Worm (Caenorhabditis elegans) whole organism, L4 larva: ENCODE results near the gene C34D10.5.
A peak's percentile ranks its signal among the peaks of the same experiment; 100 is the strongest.

ENCODE experiments used
- D1046.2 ChIP-seq: fragments of 200-800 bp; sonication (Bioruptor generic); IDR thresholded peaks from 2 replicates; pipeline ENCODE4 v1.3.6; 2022; ENCODE audit warnings: missing genetic modification characterization, missing compliant biosample characterization
- F26F4.8 ChIP-seq: fragments of 200-800 bp; sonication (Bioruptor generic); conservative IDR thresholded peaks from 2 replicates; pipeline ENCODE4 v1.3.6; 2022; ENCODE audit warnings: missing genetic modification characterization, missing compliant biosample characterization
- F49E8.2 ChIP-seq: sonication (generic microtip); optimal IDR thresholded peaks from 2 replicates; lab custom pipeline; 2016; ENCODE audit warnings: missing compliant biosample characterization, mild to moderate bottlenecking, missing genetic modification characterization, borderline replicate concordance
- R02D3.7 ChIP-seq: fragments of 150-350 bp; sonication (generic microtip); optimal IDR thresholded peaks from 3 replicates; lab custom pipeline; 2014; ENCODE audit warnings: missing biosample characterization, missing genetic modification characterization
- Y105C5A.15 ChIP-seq: fragments of 200-800 bp; sonication (Bioruptor generic); IDR thresholded peaks from 2 replicates; pipeline ENCODE4 v1.3.6; 2022; ENCODE audit warnings: missing genetic modification characterization, missing compliant biosample characterization
- Y5F2A.4 ChIP-seq: fragments of 200-800 bp; sonication (Bioruptor generic); optimal IDR thresholded peaks from 2 replicates; lab custom pipeline; 2018; ENCODE audit warnings: mild to moderate bottlenecking, missing genetic modification characterization, missing compliant biosample characterization
- Y75B8A.6 ChIP-seq: fragments of 200-800 bp; sonication (Bioruptor generic); IDR thresholded peaks from 2 replicates; pipeline ENCODE4 v1.3.6; 2022; ENCODE audit warnings: missing genetic modification reagents, missing genetic modification characterization, missing compliant biosample characterization
- aly-2 ChIP-seq: sonication (generic microtip); optimal IDR thresholded peaks from 2 replicates; lab custom pipeline; 2018; ENCODE audit warnings: missing biosample characterization, missing genetic modification characterization
- ama-1 ChIP-seq: fragments of 150-350 bp; optimal IDR thresholded peaks from 2 replicates; lab custom pipeline; 2014; ENCODE audit warnings: inconsistent platforms, mixed read lengths
- attf-4 ChIP-seq: sonication (generic microtip); optimal IDR thresholded peaks from 3 replicates; lab custom pipeline; 2017; ENCODE audit warnings: missing biosample characterization, missing genetic modification characterization
- ceh-20 ChIP-seq: fragments of 200-800 bp; sonication (Bioruptor generic); IDR thresholded peaks from 2 replicates; pipeline ENCODE4 v1.3.6; 2022; ENCODE audit warnings: missing genetic modification reagents, missing genetic modification characterization, missing compliant biosample characterization
- ceh-28 ChIP-seq: fragments of 150-350 bp; optimal IDR thresholded peaks from 2 replicates; lab custom pipeline; 2014; ENCODE audit warnings: missing biosample characterization, missing genetic modification reagents, missing genetic modification characterization
- ceh-32 ChIP-seq: sonication (generic microtip); optimal IDR thresholded peaks from 2 replicates; lab custom pipeline; 2016; ENCODE audit warnings: mild to moderate bottlenecking, missing genetic modification characterization, missing compliant biosample characterization; ENCODE audit not compliant: poor library complexity
- ceh-62 ChIP-seq: sonication (generic microtip); optimal IDR thresholded peaks from 2 replicates; lab custom pipeline; 2017; ENCODE audit warnings: missing biosample characterization, missing genetic modification characterization
- ces-1 ChIP-seq: fragments of 150-350 bp; sonication (generic microtip); optimal IDR thresholded peaks from 4 replicates; lab custom pipeline; 2014; ENCODE audit warnings: missing biosample characterization, missing genetic modification reagents, missing genetic modification characterization
- cey-2 ChIP-seq: sonication (generic microtip); optimal IDR thresholded peaks from 3 replicates; lab custom pipeline; 2017; ENCODE audit warnings: missing genetic modification characterization, mild to moderate bottlenecking, missing compliant biosample characterization, antibody characterized with exemption, borderline replicate concordance; ENCODE audit not compliant: insufficient read depth
- ctbp-1 ChIP-seq: fragments of 200-800 bp; sonication (Bioruptor generic); IDR thresholded peaks from 2 replicates; pipeline ENCODE4 v1.3.6; 2022; ENCODE audit warnings: missing genetic modification reagents, missing genetic modification characterization, missing compliant biosample characterization
- daf-12 ChIP-seq: fragments of 150-350 bp; optimal IDR thresholded peaks from 2 replicates; lab custom pipeline; 2014; ENCODE audit warnings: missing biosample characterization, missing genetic modification reagents, missing genetic modification characterization
- daf-8 ChIP-seq: fragments of 200-800 bp; sonication (Bioruptor generic); IDR thresholded peaks from 2 replicates; pipeline ENCODE4 v1.3.6; 2022; ENCODE audit warnings: missing genetic modification characterization, missing compliant biosample characterization
- dmd-6 ChIP-seq: fragments of 200-800 bp; sonication (Bioruptor generic); IDR thresholded peaks from 2 replicates; pipeline ENCODE4 v1.3.6; 2022; ENCODE audit warnings: missing genetic modification reagents, missing genetic modification characterization, missing compliant biosample characterization
- dmd-8 ChIP-seq: fragments of 200-800 bp; sonication (Bioruptor generic); IDR thresholded peaks from 2 replicates; pipeline ENCODE4 v1.3.6; 2022; ENCODE audit warnings: missing genetic modification characterization, missing compliant biosample characterization
- dmd-9 ChIP-seq: fragments of 200-800 bp; sonication (Bioruptor generic); IDR thresholded peaks from 2 replicates; pipeline ENCODE4 v1.3.6; 2022; ENCODE audit warnings: missing genetic modification reagents, missing genetic modification characterization, missing compliant biosample characterization
- duxl-1 ChIP-seq: sonication (generic microtip); optimal IDR thresholded peaks from 2 replicates; lab custom pipeline; 2016; ENCODE audit warnings: mild to moderate bottlenecking, missing genetic modification characterization, moderate library complexity, missing compliant biosample characterization; ENCODE audit not compliant: poor library complexity
- egl-43 ChIP-seq: fragments of 200-800 bp; sonication (Bioruptor generic); IDR thresholded peaks from 2 replicates; pipeline ENCODE4 v1.3.6; 2022; ENCODE audit warnings: missing genetic modification reagents, missing genetic modification characterization, missing compliant biosample characterization
- fos-1 ChIP-seq: fragments of 150-350 bp; optimal IDR thresholded peaks from 2 replicates; lab custom pipeline; 2014; ENCODE audit warnings: missing biosample characterization, missing genetic modification characterization
- hlh-11 ChIP-seq: fragments of 200-800 bp; sonication (Bioruptor generic); optimal IDR thresholded peaks from 2 replicates; lab custom pipeline; 2018; ENCODE audit warnings: mild to moderate bottlenecking, missing genetic modification characterization, missing compliant biosample characterization
- hmg-1.1 ChIP-seq: fragments of 200-800 bp; sonication (Bioruptor generic); IDR thresholded peaks from 2 replicates; pipeline ENCODE4 v1.3.6; 2022; ENCODE audit warnings: missing genetic modification reagents, missing genetic modification characterization, missing compliant biosample characterization
- lin-15B ChIP-seq: fragments of 150-350 bp; sonication (generic microtip); optimal IDR thresholded peaks from 3 replicates; lab custom pipeline; 2014; ENCODE audit warnings: missing biosample characterization, missing genetic modification characterization
- lin-38 ChIP-seq: fragments of 200-800 bp; sonication (Bioruptor generic); IDR thresholded peaks from 2 replicates; pipeline ENCODE4 v1.3.6; 2022; ENCODE audit warnings: missing genetic modification reagents, missing genetic modification characterization, missing compliant biosample characterization
- lir-3 ChIP-seq: sonication (generic microtip); optimal IDR thresholded peaks from 2 replicates; lab custom pipeline; 2016; ENCODE audit warnings: mild to moderate bottlenecking, missing genetic modification characterization, missing compliant biosample characterization
- lsy-2 ChIP-seq, 2 experiments: fragments of 150-350 bp in 1 of 2; sonication (generic microtip) in 1 of 2; optimal IDR thresholded peaks; 2 replicates each; lab custom pipeline; 2014 to 2017; ENCODE audit warnings: missing biosample characterization in 2 of 2, missing genetic modification characterization in 2 of 2
- madf-5 ChIP-seq, 2 experiments: fragments of 200-800 bp; sonication (Bioruptor generic); IDR thresholded peaks; 2 replicates each; pipeline ENCODE4 v1.3.6; 2022; ENCODE audit warnings: missing compliant biosample characterization in 2 of 2, missing genetic modification characterization in 2 of 2
- madf-9 ChIP-seq: fragments of 200-800 bp; sonication (Bioruptor generic); conservative IDR thresholded peaks from 2 replicates; pipeline ENCODE4 v1.3.6; 2022; ENCODE audit warnings: missing genetic modification reagents, missing genetic modification characterization, missing compliant biosample characterization
- mdl-1 ChIP-seq, 2 experiments: fragments of 150-350 bp in 1 of 2; sonication (generic microtip) in 1 of 2; optimal IDR thresholded peaks; 2 replicates each; lab custom pipeline; 2014 to 2017; ENCODE audit warnings: missing biosample characterization in 2 of 2, missing genetic modification characterization in 2 of 2
- mes-2 ChIP-seq: sonication (generic microtip); optimal IDR thresholded peaks from 2 replicates; lab custom pipeline; 2016; ENCODE audit warnings: missing genotype, mild to moderate bottlenecking, missing genetic modification characterization, missing compliant biosample characterization; ENCODE audit not compliant: poor library complexity, severe bottlenecking
- nhr-102 ChIP-seq: sonication (generic microtip); optimal IDR thresholded peaks from 2 replicates; lab custom pipeline; 2016; ENCODE audit warnings: mild to moderate bottlenecking, missing genetic modification characterization, moderate library complexity, missing compliant biosample characterization
- nhr-237 ChIP-seq: sonication (generic microtip); optimal IDR thresholded peaks from 2 replicates; lab custom pipeline; 2017; ENCODE audit warnings: missing biosample characterization, missing genetic modification characterization
- nhr-25 ChIP-seq: sonication (generic microtip); optimal IDR thresholded peaks from 2 replicates; lab custom pipeline; 2017; ENCODE audit warnings: missing genetic modification characterization, mild to moderate bottlenecking, missing compliant biosample characterization, antibody characterized with exemption, moderate library complexity, borderline replicate concordance; ENCODE audit not compliant: insufficient read depth
- nhr-28 ChIP-seq: fragments of 150-350 bp; optimal IDR thresholded peaks from 2 replicates; lab custom pipeline; 2014; ENCODE audit warnings: missing biosample characterization, missing genetic modification characterization
- nhr-41 ChIP-seq: fragments of 200-800 bp; sonication (Bioruptor generic); IDR thresholded peaks from 2 replicates; pipeline ENCODE4 v1.3.6; 2022; ENCODE audit warnings: missing genetic modification reagents, missing genetic modification characterization, missing compliant biosample characterization
- nhr-42 ChIP-seq: fragments of 200-800 bp; sonication (Bioruptor generic); IDR thresholded peaks from 2 replicates; pipeline ENCODE4 v1.3.6; 2022; ENCODE audit warnings: missing genetic modification characterization, missing compliant biosample characterization
- pqm-1 ChIP-seq: sonication (generic microtip); optimal IDR thresholded peaks from 2 replicates; lab custom pipeline; 2017; ENCODE audit warnings: missing biosample characterization, missing genetic modification characterization
- snpc-4 ChIP-seq: fragments of 150-350 bp; optimal IDR thresholded peaks from 2 replicates; lab custom pipeline; 2014; ENCODE audit warnings: missing biosample characterization, missing genetic modification characterization
- unc-39 ChIP-seq: sonication (generic microtip); optimal IDR thresholded peaks from 2 replicates; lab custom pipeline; 2017; ENCODE audit warnings: missing biosample characterization, missing genetic modification characterization
- vab-7 ChIP-seq: fragments of 200-800 bp; sonication (Bioruptor generic); IDR thresholded peaks from 2 replicates; pipeline ENCODE4 v1.3.6; 2022; ENCODE audit warnings: missing genetic modification reagents, missing genetic modification characterization, missing compliant biosample characterization
- zag-1 ChIP-seq: fragments of 150-350 bp; optimal IDR thresholded peaks from 2 replicates; lab custom pipeline; 2014; ENCODE audit warnings: missing biosample characterization, missing genetic modification characterization
- zfp-2 ChIP-seq: sonication (generic microtip); optimal IDR thresholded peaks from 2 replicates; lab custom pipeline; 2016; ENCODE audit warnings: mild to moderate bottlenecking, missing genetic modification characterization, missing compliant biosample characterization
- zfp-3 ChIP-seq: fragments of 200-800 bp; sonication (Bioruptor generic); conservative IDR thresholded peaks from 2 replicates; pipeline ENCODE4 v1.3.6; 2022; ENCODE audit warnings: missing genetic modification reagents, missing genetic modification characterization, missing compliant biosample characterization
- zip-11 ChIP-seq: fragments of 200-800 bp; sonication (Bioruptor generic); IDR thresholded peaks from 2 replicates; pipeline ENCODE4 v1.3.6; 2022; ENCODE audit warnings: missing genetic modification characterization, missing compliant biosample characterization
- zip-2 ChIP-seq: fragments of 150-350 bp; optimal IDR thresholded peaks from 2 replicates; lab custom pipeline; 2014; ENCODE audit warnings: missing biosample characterization, missing genetic modification characterization
- ztf-7 ChIP-seq: fragments of 150-350 bp; optimal IDR thresholded peaks from 2 replicates; lab custom pipeline; 2014; ENCODE audit warnings: missing biosample characterization, missing genetic modification characterization

The C34D10.5 gene

DNA sequence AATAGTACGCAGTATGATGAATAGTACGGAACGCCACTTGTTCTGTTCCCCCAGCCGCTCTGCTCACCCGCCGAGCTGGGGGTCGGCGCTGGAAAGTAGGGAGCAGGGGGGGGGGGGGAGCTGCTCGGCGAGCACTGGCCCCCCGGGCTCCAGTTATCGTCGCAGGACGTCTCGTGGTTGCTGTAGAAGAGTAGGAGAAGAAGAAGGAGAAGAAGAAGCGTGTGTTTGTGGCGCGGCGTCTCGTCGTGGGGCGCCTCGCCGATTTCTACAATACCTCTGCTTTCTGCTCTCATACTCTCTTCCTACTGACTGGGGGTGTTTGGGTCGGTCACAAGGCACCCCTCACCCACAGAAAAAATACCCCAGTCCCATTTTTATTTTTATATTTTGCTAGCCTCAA is 522 bp upstream of the C34D10.5 start:
- TF ChIP-seq daf-12 (tag; lab: Kevin White, UChicago) (no peak), D1046.2 (peak; percentile 65; the same call in 1 of the 2 replicates), daf-8 (GFP tag; lab: Robert Waterston, UW) (no peak), nhr-41 (GFP tag; lab: Robert Waterston, UW) (no peak), ctbp-1 (peak; percentile 81), cey-2 (tag; lab: Kevin White, UChicago) (no peak), mes-2 (peak; percentile 59), aly-2 (tag; lab: Kevin White, UChicago) (no peak), mdl-1 (tag; optimal IDR thresholded peaks at IDR 0.05; lab: Kevin White, UChicago) (peak; percentile 7 to 50), fos-1 (tag; lab: Kevin White, UChicago) (no peak), ceh-20 (GFP tag; lab: Robert Waterston, UW) (peak; percentile 62; the same call in 1 of the 2 replicates), nhr-102 (tag; lab: Kevin White, UChicago) (no peak), vab-7 (GFP tag; lab: Robert Waterston, UW) (no peak), dmd-9 (GFP tag; lab: Robert Waterston, UW) (no peak), zip-2 (tag; lab: Kevin White, UChicago) (no peak), lin-38 (0 out of 2 replicates have a peak, but pooled peaks have one; percentile 24), egl-43 (peak; percentile 88), zip-11 (GFP tag; lab: Robert Waterston, UW) (no peak), R02D3.7 (tag; lab: Kevin White, UChicago) (no peak), snpc-4 (no peak), lin-15B (no peak), zfp-2 (tag; lab: Kevin White, UChicago) (no peak), zag-1 (tag; lab: Kevin White, UChicago) (no peak), ztf-7 (no peak), nhr-42 (GFP tag; lab: Robert Waterston, UW) (no peak), zfp-3 (GFP tag; lab: Robert Waterston, UW) (no peak), ces-1 (GFP tag; lab: Kevin White, UChicago) (no peak), pqm-1 (no peak), ceh-32 (no peak), dmd-6 (no peak), ceh-62 (tag; lab: Kevin White, UChicago) (no peak), madf-9 (no peak), F49E8.2 (no peak), dmd-8 (GFP tag; lab: Robert Waterston, UW) (0 out of 2 replicates have a peak, but pooled peaks have one; percentile 18), unc-39 (tag; lab: Kevin White, UChicago) (no peak), ama-1 (lab: Kevin White, UChicago) (no peak), duxl-1 (no peak), madf-5 (GFP tag; IDR thresholded peaks at IDR 0.05; lab: Robert Waterston, UW) (no peak), nhr-25 (no peak), Y105C5A.15 (GFP tag; lab: Robert Waterston, UW) (0 out of 2 replicates have a peak, but pooled peaks have one; percentile 31), hlh-11 (tag; lab: Kevin White, UChicago) (peak; percentile 47), nhr-28 (tag; lab: Kevin White, UChicago) (no peak), nhr-237 (tag; lab: Kevin White, UChicago) (no peak), lsy-2 (tag; optimal IDR thresholded peaks at IDR 0.05; lab: Kevin White, UChicago) (peak in 1 of 2 experiments; percentile 54), Y75B8A.6 (GFP tag; lab: Robert Waterston, UW) (peak; percentile 23; the same call in 1 of the 2 replicates), ceh-28 (tag; lab: Kevin White, UChicago) (no peak), F26F4.8 (no peak), lir-3 (no peak), Y5F2A.4 (no peak), attf-4 (no peak), hmg-1.1 (GFP tag; lab: Robert Waterston, UW) (peak; percentile 77)
